Fruit fly (Drosophila melanogaster): ENCODE results near the gene CG33333.
"Not testable (repeated sequence)": the region's sequence is repeated elsewhere in the genome, so short reads cannot be mapped to it uniquely, and the experiment has no call there.

The CG33333 gene

DNA sequence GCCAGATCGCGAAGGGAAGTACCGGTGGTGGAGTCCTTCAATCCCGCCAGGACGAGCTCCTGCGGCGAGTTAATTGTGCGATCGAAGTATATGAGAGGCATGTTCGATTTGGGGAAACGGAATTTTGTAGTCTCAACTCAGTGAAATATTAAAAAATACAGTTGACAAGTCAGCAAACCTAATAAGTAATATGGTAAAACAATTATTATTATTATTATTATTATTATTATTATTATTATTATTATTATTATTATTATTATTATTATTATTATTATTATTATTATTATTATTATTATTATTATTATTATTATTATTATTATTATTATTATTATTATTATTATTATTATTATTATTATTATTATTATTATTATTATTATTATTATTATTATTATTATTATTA, 39.4 kb downstream of the CG33333 start, which contains the start of gene CG14330:
Gene CG14330 (minus strand): TSS at position 101 of the 400 bp plus-strand sequence.
- not testable (repeated sequence) for TF ChIP-seq CG6272 (GFP tag; IDR thresholded peaks at IDR 0.05); ab (GFP tag; optimal IDR thresholded peaks at IDR 0.05); grau (tag; optimal IDR thresholded peaks at IDR 0.05)

Data from whole organism, embryonic.